Worm (Caenorhabditis elegans) whole organism, L4 larva: ENCODE data around the gene srm-6.

Experiments used
- F26F4.8 ChIP-seq: fragments of 200-800 bp; sonication (Bioruptor generic); conservative IDR thresholded peaks from 2 replicates; pipeline ENCODE4 v1.3.6; 2022; ENCODE audit warnings: missing genetic modification characterization, missing compliant biosample characterization
- Y5F2A.4 ChIP-seq: fragments of 200-800 bp; sonication (Bioruptor generic); optimal IDR thresholded peaks from 2 replicates; lab custom pipeline; 2018; ENCODE audit warnings: mild to moderate bottlenecking, missing genetic modification characterization, missing compliant biosample characterization
- aha-1 ChIP-seq: fragments of 150-350 bp; peaks from one replicate; lab custom pipeline; 2014; ENCODE audit warnings: missing biosample characterization, missing genetic modification characterization
- ama-1 ChIP-seq: fragments of 150-350 bp; optimal IDR thresholded peaks from 2 replicates; lab custom pipeline; 2014; ENCODE audit warnings: inconsistent platforms, mixed read lengths
- arid-1 ChIP-seq: fragments of 200-800 bp; sonication (Bioruptor generic); conservative IDR thresholded peaks from 2 replicates; pipeline ENCODE4 v1.3.6; 2022; ENCODE audit warnings: missing genetic modification reagents, missing genetic modification characterization, missing compliant biosample characterization
- ceh-32 ChIP-seq: sonication (generic microtip); optimal IDR thresholded peaks from 2 replicates; lab custom pipeline; 2016; ENCODE audit warnings: mild to moderate bottlenecking, missing genetic modification characterization, missing compliant biosample characterization; ENCODE audit not compliant: poor library complexity
- ceh-62 ChIP-seq: sonication (generic microtip); optimal IDR thresholded peaks from 2 replicates; lab custom pipeline; 2017; ENCODE audit warnings: missing biosample characterization, missing genetic modification characterization
- ceh-82 ChIP-seq: sonication (generic microtip); optimal IDR thresholded peaks from 2 replicates; lab custom pipeline; 2017; ENCODE audit warnings: missing biosample characterization, missing genetic modification characterization
- daf-16 ChIP-seq, 3 experiments: sonication (generic microtip); optimal IDR thresholded peaks; 2 replicates each; lab custom pipeline; 2016 to 2017; ENCODE audit warnings: missing genetic modification characterization in 3 of 3, missing genetic modification reagents in 3 of 3, mild to moderate bottlenecking in 2 of 3, missing compliant biosample characterization in 2 of 3, missing biosample characterization in 1 of 3, moderate library complexity in 1 of 3
- dmd-6 ChIP-seq: fragments of 200-800 bp; sonication (Bioruptor generic); IDR thresholded peaks from 2 replicates; pipeline ENCODE4 v1.3.6; 2022; ENCODE audit warnings: missing genetic modification reagents, missing genetic modification characterization, missing compliant biosample characterization
- dmd-9 ChIP-seq: fragments of 200-800 bp; sonication (Bioruptor generic); IDR thresholded peaks from 2 replicates; pipeline ENCODE4 v1.3.6; 2022; ENCODE audit warnings: missing genetic modification reagents, missing genetic modification characterization, missing compliant biosample characterization
- gei-8 ChIP-seq: fragments of 200-800 bp; sonication (Bioruptor generic); optimal IDR thresholded peaks from 2 replicates; lab custom pipeline; 2018; ENCODE audit warnings: mild to moderate bottlenecking, missing genetic modification characterization, missing compliant biosample characterization
- hlh-30 ChIP-seq: sonication (generic microtip); optimal IDR thresholded peaks from 2 replicates; lab custom pipeline; 2017; ENCODE audit warnings: antibody characterized with exemption, mild to moderate bottlenecking, missing genetic modification characterization, missing compliant biosample characterization; ENCODE audit not compliant: insufficient read depth
- jun-1 ChIP-seq: fragments of 150-350 bp; optimal IDR thresholded peaks from 2 replicates; lab custom pipeline; 2014; ENCODE audit warnings: missing biosample characterization, missing genetic modification reagents, missing genetic modification characterization
- lim-7 ChIP-seq: fragments of 200-800 bp; sonication (Bioruptor generic); IDR thresholded peaks from 2 replicates; pipeline ENCODE4 v1.3.6; 2022; ENCODE audit warnings: missing genetic modification characterization, missing compliant biosample characterization
- lir-3 ChIP-seq: sonication (generic microtip); optimal IDR thresholded peaks from 2 replicates; lab custom pipeline; 2016; ENCODE audit warnings: mild to moderate bottlenecking, missing genetic modification characterization, missing compliant biosample characterization
- lsy-2 ChIP-seq, 2 experiments: fragments of 150-350 bp in 1 of 2; sonication (generic microtip) in 1 of 2; optimal IDR thresholded peaks; 2 replicates each; lab custom pipeline; 2014 to 2017; ENCODE audit warnings: missing biosample characterization in 2 of 2, missing genetic modification characterization in 2 of 2
- mdl-1 ChIP-seq, 2 experiments: fragments of 150-350 bp in 1 of 2; sonication (generic microtip) in 1 of 2; optimal IDR thresholded peaks; 2 replicates each; lab custom pipeline; 2014 to 2017; ENCODE audit warnings: missing biosample characterization in 2 of 2, missing genetic modification characterization in 2 of 2
- mes-2 ChIP-seq: sonication (generic microtip); optimal IDR thresholded peaks from 2 replicates; lab custom pipeline; 2016; ENCODE audit warnings: missing genotype, mild to moderate bottlenecking, missing genetic modification characterization, missing compliant biosample characterization; ENCODE audit not compliant: poor library complexity, severe bottlenecking
- mxl-3 ChIP-seq: fragments of 200-800 bp; sonication (Bioruptor generic); optimal IDR thresholded peaks from 2 replicates; lab custom pipeline; 2018; ENCODE audit warnings: mild to moderate bottlenecking, missing genetic modification characterization, missing compliant biosample characterization
- nhr-102 ChIP-seq: sonication (generic microtip); optimal IDR thresholded peaks from 2 replicates; lab custom pipeline; 2016; ENCODE audit warnings: mild to moderate bottlenecking, missing genetic modification characterization, moderate library complexity, missing compliant biosample characterization
- nhr-11 ChIP-seq: fragments of 150-350 bp; optimal IDR thresholded peaks from 2 replicates; lab custom pipeline; 2014; ENCODE audit warnings: missing biosample characterization, missing genetic modification characterization
- nhr-111 ChIP-seq: fragments of 200-800 bp; sonication (Bioruptor generic); optimal IDR thresholded peaks from 2 replicates; lab custom pipeline; 2018; ENCODE audit warnings: mild to moderate bottlenecking, missing genetic modification characterization, missing compliant biosample characterization
- nhr-237 ChIP-seq: sonication (generic microtip); optimal IDR thresholded peaks from 2 replicates; lab custom pipeline; 2017; ENCODE audit warnings: missing biosample characterization, missing genetic modification characterization
- nhr-28 ChIP-seq: fragments of 150-350 bp; optimal IDR thresholded peaks from 2 replicates; lab custom pipeline; 2014; ENCODE audit warnings: missing biosample characterization, missing genetic modification characterization
- nhr-41 ChIP-seq: fragments of 200-800 bp; sonication (Bioruptor generic); IDR thresholded peaks from 2 replicates; pipeline ENCODE4 v1.3.6; 2022; ENCODE audit warnings: missing genetic modification reagents, missing genetic modification characterization, missing compliant biosample characterization
- nhr-42 ChIP-seq: fragments of 200-800 bp; sonication (Bioruptor generic); IDR thresholded peaks from 2 replicates; pipeline ENCODE4 v1.3.6; 2022; ENCODE audit warnings: missing genetic modification characterization, missing compliant biosample characterization
- nhr-6 ChIP-seq: fragments of 150-350 bp; optimal IDR thresholded peaks from 2 replicates; lab custom pipeline; 2014; ENCODE audit warnings: missing biosample characterization, missing genetic modification characterization
- nhr-76 ChIP-seq: fragments of 150-350 bp; optimal IDR thresholded peaks from 2 replicates; lab custom pipeline; 2014; ENCODE audit warnings: missing biosample characterization, missing genetic modification characterization
- nhr-77 ChIP-seq: fragments of 150-350 bp; optimal IDR thresholded peaks from 2 replicates; lab custom pipeline; 2014; ENCODE audit warnings: missing biosample characterization, missing genetic modification characterization
- pha-4 ChIP-seq, 2 experiments: fragments of 150-350 bp in 1 of 2; fragments of 200-800 bp in 1 of 2; sonication (Bioruptor generic) in 1 of 2; IDR thresholded peaks in 1 of 2; optimal IDR thresholded peaks in 1 of 2; 2 replicates each; pipeline versions ENCODE4 v1.3.6 to Lab custom; 2014 to 2022; ENCODE audit warnings: missing genetic modification characterization in 2 of 2, missing genetic modification reagents in 2 of 2, missing biosample characterization in 1 of 2, missing compliant biosample characterization in 1 of 2
- pqm-1 ChIP-seq: sonication (generic microtip); optimal IDR thresholded peaks from 2 replicates; lab custom pipeline; 2017; ENCODE audit warnings: missing biosample characterization, missing genetic modification characterization
- saeg-2 ChIP-seq: fragments of 200-800 bp; sonication (Bioruptor generic); IDR thresholded peaks from 2 replicates; pipeline ENCODE4 v1.3.6; 2022; ENCODE audit warnings: missing genetic modification reagents, missing genetic modification characterization, missing compliant biosample characterization
- set-16 ChIP-seq: fragments of 200-800 bp; sonication (Bioruptor generic); IDR thresholded peaks from 2 replicates; pipeline ENCODE4 v1.3.6; 2022; ENCODE audit warnings: missing genetic modification reagents, missing genetic modification characterization, missing compliant biosample characterization
- snpc-1.2 ChIP-seq: fragments of 200-800 bp; sonication (Bioruptor generic); IDR thresholded peaks from 2 replicates; pipeline ENCODE4 v1.3.6; 2022; ENCODE audit warnings: missing genetic modification reagents, missing genetic modification characterization, missing compliant biosample characterization
- snpc-4 ChIP-seq: fragments of 150-350 bp; optimal IDR thresholded peaks from 2 replicates; lab custom pipeline; 2014; ENCODE audit warnings: missing biosample characterization, missing genetic modification characterization
- unc-62 ChIP-seq, 3 experiments: fragments of 150-350 bp in 1 of 3; sonication (generic microtip); optimal IDR thresholded peaks in 2 of 3; peaks in 1 of 3; 1 replicate in 1 of 3; 2 replicates in 2 of 3; lab custom pipeline; 2014 to 2017; ENCODE audit warnings: missing biosample characterization in 3 of 3, missing genetic modification characterization in 3 of 3, missing genetic modification reagents in 3 of 3, missing genotype in 1 of 3
- vab-7 ChIP-seq: fragments of 200-800 bp; sonication (Bioruptor generic); IDR thresholded peaks from 2 replicates; pipeline ENCODE4 v1.3.6; 2022; ENCODE audit warnings: missing genetic modification reagents, missing genetic modification characterization, missing compliant biosample characterization
- zfp-2 ChIP-seq: sonication (generic microtip); optimal IDR thresholded peaks from 2 replicates; lab custom pipeline; 2016; ENCODE audit warnings: mild to moderate bottlenecking, missing genetic modification characterization, missing compliant biosample characterization

Gene srm-6

ce11 chrV:14324502-14325467, 12.0 kb upstream of the srm-6 start, which contains the start of the genes F47B8.4 and F47B8.18:
F47B8.4 (minus strand) TSS chrV:14324673.
F47B8.18 (minus strand) TSS chrV:14325464.
- TF ChIP-seq daf-16 (GFP tag; optimal IDR thresholded peaks at IDR 0.05; lab: Kevin White, UChicago) (no peak), daf-16 (tag; optimal IDR thresholded peaks at IDR 0.05; lab: Kevin White, UChicago) (peak; percentile 99), unc-62 (GFP tag; optimal IDR thresholded peaks at IDR 0.05 in 1 of 2; lab: Kevin White, UChicago) (peak in 1 of 2 experiments; percentile 96), unc-62 (tag; optimal IDR thresholded peaks at IDR 0.05; lab: Kevin White, UChicago) (no peak), dmd-6 (peak; percentile 44), mdl-1 (tag; optimal IDR thresholded peaks at IDR 0.05; lab: Kevin White, UChicago) (peak in 1 of 2 experiments; percentile 53), lim-7 (GFP tag; lab: Robert Waterston, UW) (peak; percentile 32; the same call in 1 of the 2 replicates), ceh-62 (tag; lab: Kevin White, UChicago) (no peak), ceh-82 (tag; lab: Kevin White, UChicago) (no peak), nhr-102 (tag; lab: Kevin White, UChicago) (no peak), pqm-1 (tag; lab: Kevin White, UChicago) (peak; percentile 83), dmd-9 (GFP tag; lab: Robert Waterston, UW) (0 out of 2 replicates have a peak, but pooled peaks have one; percentile 33), snpc-1.2 (GFP tag; lab: Robert Waterston, UW) (no peak), set-16 (GFP tag; lab: Robert Waterston, UW) (peak; percentile 99), nhr-237 (tag; lab: Kevin White, UChicago) (no peak), nhr-77 (tag; lab: Kevin White, UChicago) (peak; percentile 20), zfp-2 (tag; lab: Kevin White, UChicago) (no peak), Y5F2A.4 (GFP tag; lab: Kevin White, UChicago) (no peak), gei-8 (GFP tag; lab: Kevin White, UChicago) (no peak), mxl-3 (GFP tag; lab: Kevin White, UChicago) (peak; percentile 13), pha-4 (GFP tag; IDR thresholded peaks at IDR 0.05; lab: Robert Waterston, UW) (peak; percentile 90; the same call in 1 of the 2 replicates), pha-4 (tag; optimal IDR thresholded peaks at IDR 0.05; lab: Kevin White, UChicago) (no peak), hlh-30 (tag; lab: Kevin White, UChicago) (peak; percentile 45), nhr-42 (GFP tag; lab: Robert Waterston, UW) (no peak), F26F4.8 (GFP tag; lab: Robert Waterston, UW) (0 out of 2 replicates have a peak, but pooled peaks have one; percentile 3), nhr-28 (peak; percentile 76), vab-7 (GFP tag; lab: Robert Waterston, UW) (0 out of 2 replicates have a peak, but pooled peaks have one; percentile 17), aha-1 (tag; lab: Kevin White, UChicago) (peak; percentile 76), nhr-6 (tag; lab: Kevin White, UChicago) (no peak), nhr-41 (0 out of 2 replicates have a peak, but pooled peaks have one; percentile 6)

ce11 chrV:14327776-14328175, 9.0 kb upstream of the srm-6 start, which contains the start of gene F47B8.5:
F47B8.5 (minus strand) TSS chrV:14327876.
- TF ChIP-seq mes-2 = no peak
- TF ChIP-seq jun-1 (tag; lab: Kevin White, UChicago) = no peak
- TF ChIP-seq ceh-32 (tag; lab: Kevin White, UChicago) = no peak
- no peak for TF ChIP-seq nhr-11
- no peak for TF ChIP-seq ceh-62 (tag; lab: Kevin White, UChicago)
- no peak for TF ChIP-seq nhr-76 (tag; lab: Kevin White, UChicago)
- no peak for TF ChIP-seq ama-1 (lab: Kevin White, UChicago)
- no peak for TF ChIP-seq lir-3 (tag; lab: Kevin White, UChicago)
- no peak for TF ChIP-seq lsy-2 (tag; optimal IDR thresholded peaks at IDR 0.05; lab: Kevin White, UChicago)
- no peak for TF ChIP-seq nhr-111 (GFP tag; lab: Kevin White, UChicago)
- no peak for TF ChIP-seq arid-1 (GFP tag; lab: Robert Waterston, UW)
- TF ChIP-seq snpc-4 (tag; lab: Kevin White, UChicago) = no peak
- no peak for TF ChIP-seq saeg-2 (GFP tag; lab: Robert Waterston, UW)
- TF ChIP-seq, all 104 proteins: peak for 0
